Worm (Caenorhabditis elegans) whole organism, late embryonic: Measurements from ENCODE around the gene F07H5.10.
A peak's percentile ranks its signal among the peaks of the same experiment; 100 is the strongest.

Experiments used
- Y22D7AL.16 ChIP-seq: sonication (generic microtip); optimal IDR thresholded peaks from 2 replicates; lab custom pipeline; 2016; ENCODE audit warnings: missing genetic modification characterization, missing compliant biosample characterization
- ahr-1 ChIP-seq: sonication (generic microtip); optimal IDR thresholded peaks from 2 replicates; lab custom pipeline; 2016; ENCODE audit warnings: missing genetic modification characterization, missing compliant biosample characterization
- ceh-14 ChIP-seq: sonication (generic microtip); optimal IDR thresholded peaks from 2 replicates; lab custom pipeline; 2016; ENCODE audit warnings: missing genotype, missing genetic modification characterization, missing compliant biosample characterization
- ceh-18 ChIP-seq: sonication (generic microtip); optimal IDR thresholded peaks from 2 replicates; lab custom pipeline; 2016; ENCODE audit warnings: missing genetic modification characterization, missing compliant biosample characterization
- ceh-2 ChIP-seq: sonication (generic microtip); optimal IDR thresholded peaks from 2 replicates; lab custom pipeline; 2016; ENCODE audit warnings: missing genotype, missing genetic modification characterization, missing compliant biosample characterization
- ceh-24 ChIP-seq: sonication (generic microtip); optimal IDR thresholded peaks from 2 replicates; lab custom pipeline; 2016; ENCODE audit warnings: mild to moderate bottlenecking, missing genetic modification characterization, missing compliant biosample characterization
- ceh-30 ChIP-seq: fragments of 150-350 bp; optimal IDR thresholded peaks from 2 replicates; lab custom pipeline; 2014; ENCODE audit warnings: missing biosample characterization, missing genetic modification characterization
- ceh-31 ChIP-seq: sonication (generic microtip); optimal IDR thresholded peaks from 2 replicates; lab custom pipeline; 2016; ENCODE audit warnings: missing genetic modification characterization, missing compliant biosample characterization
- ceh-48 ChIP-seq: sonication (generic microtip); optimal IDR thresholded peaks from 2 replicates; lab custom pipeline; 2016; ENCODE audit warnings: missing genetic modification characterization, inconsistent platforms, missing compliant biosample characterization
- ceh-6 ChIP-seq: fragments of 200-800 bp; sonication (Bioruptor generic); optimal IDR thresholded peaks from 2 replicates; lab custom pipeline; 2018; ENCODE audit warnings: mild to moderate bottlenecking, missing genetic modification characterization, missing compliant biosample characterization
- che-1 ChIP-seq: sonication (generic microtip); optimal IDR thresholded peaks from 2 replicates; lab custom pipeline; 2016; ENCODE audit warnings: mild to moderate bottlenecking, missing genetic modification characterization, missing compliant biosample characterization
- dmd-4 ChIP-seq: sonication (generic microtip); optimal IDR thresholded peaks from 2 replicates; lab custom pipeline; 2016; ENCODE audit warnings: borderline replicate concordance, missing genetic modification characterization, missing compliant biosample characterization
- elt-4 ChIP-seq: sonication (generic microtip); optimal IDR thresholded peaks from 2 replicates; lab custom pipeline; 2016; ENCODE audit warnings: missing genetic modification characterization, missing compliant biosample characterization
- ets-4 ChIP-seq: sonication (generic microtip); optimal IDR thresholded peaks from 2 replicates; lab custom pipeline; 2016; ENCODE audit warnings: missing genetic modification characterization, missing compliant biosample characterization
- fkh-6 ChIP-seq: sonication (generic microtip); optimal IDR thresholded peaks from 2 replicates; lab custom pipeline; 2016; ENCODE audit warnings: missing genetic modification characterization, missing compliant biosample characterization
- gmeb-2 ChIP-seq: sonication (generic microtip); optimal IDR thresholded peaks from 2 replicates; lab custom pipeline; 2016; ENCODE audit warnings: missing genetic modification characterization, inconsistent platforms, missing compliant biosample characterization
- hlh-30 ChIP-seq: sonication (generic microtip); optimal IDR thresholded peaks from 2 replicates; lab custom pipeline; 2017; ENCODE audit warnings: antibody characterized with exemption, missing genetic modification characterization, missing compliant biosample characterization; ENCODE audit not compliant: insufficient read depth
- hlh-8 ChIP-seq: sonication (generic microtip); optimal IDR thresholded peaks from 2 replicates; lab custom pipeline; 2016; ENCODE audit warnings: missing genotype, missing genetic modification characterization, missing compliant biosample characterization
- lim-6 ChIP-seq: sonication (generic microtip); optimal IDR thresholded peaks from 2 replicates; lab custom pipeline; 2016; ENCODE audit warnings: missing genetic modification characterization, missing compliant biosample characterization
- mec-3 ChIP-seq: sonication (generic microtip); optimal IDR thresholded peaks from 2 replicates; lab custom pipeline; 2016; ENCODE audit warnings: borderline replicate concordance, missing genetic modification characterization, missing compliant biosample characterization
- nfya-1 ChIP-seq: sonication (generic microtip); optimal IDR thresholded peaks from 2 replicates; lab custom pipeline; 2017; ENCODE audit warnings: missing genetic modification characterization, mild to moderate bottlenecking, missing compliant biosample characterization, antibody characterized with exemption, moderate library complexity
- nhr-11 ChIP-seq: fragments of 150-350 bp; optimal IDR thresholded peaks from 2 replicates; lab custom pipeline; 2014; ENCODE audit warnings: missing biosample characterization, missing genetic modification characterization
- npax-4 ChIP-seq: sonication (generic microtip); optimal IDR thresholded peaks from 2 replicates; lab custom pipeline; 2016; ENCODE audit warnings: missing genetic modification characterization, missing compliant biosample characterization
- pag-3 ChIP-seq: sonication (generic microtip); optimal IDR thresholded peaks from 2 replicates; lab custom pipeline; 2016; ENCODE audit warnings: missing compliant biosample characterization, missing genetic modification characterization, borderline replicate concordance
- pha-4 ChIP-seq: fragments of 150-350 bp; optimal IDR thresholded peaks from 2 replicates; lab custom pipeline; 2018; ENCODE audit warnings: missing biosample characterization, missing genetic modification reagents, missing genetic modification characterization
- pros-1 ChIP-seq: fragments of 150-350 bp; optimal IDR thresholded peaks from 2 replicates; lab custom pipeline; 2014; ENCODE audit warnings: missing biosample characterization, missing genetic modification reagents, missing genetic modification characterization
- ref-2 ChIP-seq: sonication (generic microtip); optimal IDR thresholded peaks from 2 replicates; lab custom pipeline; 2016; ENCODE audit warnings: missing genetic modification characterization, missing compliant biosample characterization
- rnt-1 ChIP-seq: sonication (generic microtip); optimal IDR thresholded peaks from 2 replicates; lab custom pipeline; 2016; ENCODE audit warnings: missing genetic modification characterization, missing compliant biosample characterization
- sdc-2 ChIP-seq: sonication (generic microtip); optimal IDR thresholded peaks from 2 replicates; lab custom pipeline; 2016; ENCODE audit warnings: missing genotype, missing genetic modification characterization, missing compliant biosample characterization
- sox-2 ChIP-seq: fragments of 200-800 bp; sonication (Bioruptor generic); IDR thresholded peaks from 2 replicates; pipeline ENCODE4 v1.3.6; 2022; ENCODE audit warnings: missing genetic modification reagents, missing genetic modification characterization, missing compliant biosample characterization
- syd-9 ChIP-seq: sonication (generic microtip); optimal IDR thresholded peaks from 2 replicates; lab custom pipeline; 2016; ENCODE audit warnings: mild to moderate bottlenecking, missing genetic modification characterization, moderate library complexity, missing compliant biosample characterization
- tbx-2 ChIP-seq: sonication (generic microtip); optimal IDR thresholded peaks from 2 replicates; lab custom pipeline; 2016; ENCODE audit warnings: missing genetic modification characterization, missing compliant biosample characterization
- ttx-3 ChIP-seq: sonication (generic microtip); optimal IDR thresholded peaks from 2 replicates; lab custom pipeline; 2016; ENCODE audit warnings: missing genetic modification reagents, missing genetic modification characterization, missing compliant biosample characterization
- unc-42 ChIP-seq: sonication (generic microtip); optimal IDR thresholded peaks from 2 replicates; lab custom pipeline; 2016; ENCODE audit warnings: missing genotype, missing genetic modification characterization, missing compliant biosample characterization
- unc-55 ChIP-seq: sonication (generic microtip); optimal IDR thresholded peaks from 2 replicates; lab custom pipeline; 2017; ENCODE audit warnings: missing biosample characterization, missing genetic modification reagents, missing genetic modification characterization
- ztf-16 ChIP-seq: sonication (generic microtip); optimal IDR thresholded peaks from 2 replicates; lab custom pipeline; 2017; ENCODE audit warnings: missing genetic modification characterization, missing compliant biosample characterization

Gene F07H5.10

DNA sequence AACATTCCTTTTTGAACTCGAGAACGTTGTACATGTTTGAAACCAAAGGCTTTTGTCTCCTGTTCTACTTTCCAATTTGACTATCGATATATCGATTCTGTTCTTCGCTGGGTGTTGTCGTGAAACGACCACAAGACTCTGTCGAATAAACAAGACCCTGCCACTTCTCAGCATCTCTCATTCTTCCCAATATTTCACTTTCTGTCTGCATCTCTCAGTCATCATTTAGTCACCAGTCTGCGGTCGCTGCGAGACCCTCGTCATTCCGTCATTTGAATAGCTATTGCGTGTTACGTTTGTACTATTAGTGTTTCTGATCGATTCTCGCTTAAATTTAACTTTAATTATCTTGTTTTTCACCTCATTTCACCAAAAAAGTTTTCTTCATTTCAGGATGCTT lies 21.0 kb downstream of the F07H5.10 start (continued):
- TF ChIP-seq npax-4 (no peak), elt-4 (tag; lab: Kevin White, UChicago) (no peak), ceh-6 (no peak), ceh-14 (tag; lab: Kevin White, UChicago) (peak; percentile 67), unc-42 (tag; lab: Kevin White, UChicago) (peak; percentile 84), ceh-31 (tag; lab: Kevin White, UChicago) (peak; percentile 91), ceh-48 (tag; lab: Kevin White, UChicago) (peak; percentile 91), ceh-24 (no peak), ahr-1 (no peak), ceh-2 (tag; lab: Kevin White, UChicago) (peak; percentile 66), tbx-2 (tag; lab: Kevin White, UChicago) (peak; percentile 50), pag-3 (tag; lab: Kevin White, UChicago) (no peak), sox-2 (GFP tag; lab: Robert Waterston, UW) (no peak; the same call in 1 of the 2 replicates), dmd-4 (tag; lab: Kevin White, UChicago) (no peak), hlh-8 (tag; lab: Kevin White, UChicago) (no peak), ets-4 (tag; lab: Kevin White, UChicago) (peak; percentile 66), Y22D7AL.16 (tag; lab: Kevin White, UChicago) (no peak), pha-4 (no peak), ttx-3 (tag; lab: Kevin White, UChicago) (no peak), ceh-30 (tag; lab: Kevin White, UChicago) (no peak), sdc-2 (tag; lab: Kevin White, UChicago) (peak; percentile 36), fkh-6 (tag; lab: Kevin White, UChicago) (no peak), che-1 (no peak), mec-3 (tag; lab: Kevin White, UChicago) (no peak), pros-1 (tag; lab: Kevin White, UChicago) (peak; percentile 48), lim-6 (tag; lab: Kevin White, UChicago) (no peak), syd-9 (tag; lab: Kevin White, UChicago) (no peak)
- TF ChIP-seq, all 69 proteins: peak for 27

DNA sequence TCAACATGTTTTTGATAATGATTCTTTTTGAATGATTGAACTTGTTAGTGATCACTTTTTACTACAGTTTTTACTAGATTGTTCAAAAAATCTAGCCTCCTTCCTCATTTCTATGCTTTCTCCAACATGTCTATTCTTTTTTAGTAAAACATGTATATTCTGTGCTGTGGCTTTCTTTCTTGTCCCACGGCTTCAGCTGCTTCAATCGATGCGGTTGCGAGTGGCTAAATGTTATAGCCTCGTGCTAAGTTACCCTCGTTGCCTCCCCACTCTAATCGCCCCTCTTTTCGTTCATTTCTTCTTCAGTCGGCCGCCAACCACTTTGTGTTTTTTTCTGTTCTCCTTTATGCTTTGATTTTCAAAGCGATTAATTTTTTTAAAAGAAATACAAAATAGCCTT lies 22.5 kb downstream of the F07H5.10 start:
- TF ChIP-seq ceh-30 (tag; lab: Kevin White, UChicago): no peak
- TF ChIP-seq nfya-1: peak; percentile 22
- TF ChIP-seq hlh-30 (tag; lab: Kevin White, UChicago): peak; percentile 26
- TF ChIP-seq pha-4: no peak
- peak; percentile 27 for TF ChIP-seq ceh-48 (tag; lab: Kevin White, UChicago)
- TF ChIP-seq unc-42 (tag; lab: Kevin White, UChicago): peak; percentile 43

DNA sequence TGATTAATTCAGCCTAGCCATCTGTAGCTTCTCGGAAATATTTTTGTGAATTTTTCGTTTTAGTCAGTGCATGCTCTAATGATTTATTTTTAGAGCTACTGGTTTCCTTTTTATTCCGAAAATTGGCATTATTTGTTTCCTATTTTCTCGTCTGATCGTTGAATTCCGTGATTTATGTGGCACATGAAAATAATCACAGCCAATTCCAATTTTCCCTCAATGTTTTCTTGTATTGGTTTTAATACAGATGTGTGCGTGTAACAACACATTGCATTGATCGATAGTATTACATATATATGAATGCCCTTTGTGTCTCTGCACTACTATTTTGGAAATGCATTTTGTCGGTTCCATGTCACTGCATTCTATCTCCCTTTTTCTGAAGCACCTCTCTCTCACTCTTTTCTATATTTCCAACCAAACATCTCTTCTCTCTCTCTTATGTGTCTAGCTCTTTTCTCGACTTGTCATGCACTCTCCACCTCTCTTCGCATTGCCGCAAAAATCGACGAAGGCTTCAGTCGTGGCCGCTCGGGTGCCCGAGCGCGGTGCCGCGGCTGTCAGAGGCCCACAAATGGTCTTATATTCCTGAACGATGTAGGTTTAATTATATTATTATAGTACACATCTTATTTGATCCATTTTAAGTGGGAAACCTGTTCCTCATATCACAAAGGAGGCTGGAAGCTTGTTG lies 24.0 kb downstream of the F07H5.10 start:
- TF ChIP-seq unc-42 (tag; lab: Kevin White, UChicago): peak; percentile 7
- TF ChIP-seq ceh-18 (tag; lab: Kevin White, UChicago): peak; percentile 65
- TF ChIP-seq ref-2 (tag; lab: Kevin White, UChicago): peak; percentile 33
- TF ChIP-seq nfya-1: peak; percentile 31
- no peak for TF ChIP-seq ztf-16 (tag; lab: Kevin White, UChicago)
- TF ChIP-seq, all 69 proteins: peak for 4

DNA sequence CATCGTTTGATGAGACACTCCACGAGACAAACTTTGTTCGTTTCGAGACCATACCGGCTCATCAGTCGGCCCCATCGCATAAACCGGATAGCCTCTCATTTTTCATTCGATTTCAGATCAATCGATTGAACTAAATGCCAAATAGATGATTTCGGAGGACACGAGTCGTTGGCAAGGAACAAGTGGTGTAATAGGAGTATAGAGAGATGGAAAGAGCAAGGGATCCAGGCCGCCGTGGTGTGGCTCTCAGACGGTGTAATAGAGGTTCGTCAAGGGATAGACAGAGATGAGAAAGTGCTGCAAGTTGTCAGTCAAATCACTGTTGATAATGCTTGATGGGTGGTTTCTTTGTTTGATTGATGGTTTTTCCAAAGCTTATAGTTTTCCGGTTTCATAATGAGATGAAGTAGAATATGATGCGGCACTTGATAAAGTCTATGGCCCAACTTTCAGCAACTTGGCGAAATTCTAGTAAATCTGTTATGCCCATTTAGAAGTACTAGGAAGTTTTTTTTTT lies 24.9 kb downstream of the F07H5.10 start, which contains the start of gene sgn-1:
Gene sgn-1 (minus strand): TSS at position 220 of the 517 bp plus-strand sequence.
- TF ChIP-seq ceh-18 (tag; lab: Kevin White, UChicago) (peak; percentile 51), gmeb-2 (tag; lab: Kevin White, UChicago) (no peak), nhr-11 (tag; lab: Kevin White, UChicago) (no peak), unc-55 (GFP tag; lab: Kevin White, UChicago) (peak; percentile 93), rnt-1 (tag; lab: Kevin White, UChicago) (peak; percentile 37)
- TF ChIP-seq, all 69 proteins: peak for 3
